Worm (Caenorhabditis elegans): ENCODE measurements around the gene acdh-9.

DNA sequence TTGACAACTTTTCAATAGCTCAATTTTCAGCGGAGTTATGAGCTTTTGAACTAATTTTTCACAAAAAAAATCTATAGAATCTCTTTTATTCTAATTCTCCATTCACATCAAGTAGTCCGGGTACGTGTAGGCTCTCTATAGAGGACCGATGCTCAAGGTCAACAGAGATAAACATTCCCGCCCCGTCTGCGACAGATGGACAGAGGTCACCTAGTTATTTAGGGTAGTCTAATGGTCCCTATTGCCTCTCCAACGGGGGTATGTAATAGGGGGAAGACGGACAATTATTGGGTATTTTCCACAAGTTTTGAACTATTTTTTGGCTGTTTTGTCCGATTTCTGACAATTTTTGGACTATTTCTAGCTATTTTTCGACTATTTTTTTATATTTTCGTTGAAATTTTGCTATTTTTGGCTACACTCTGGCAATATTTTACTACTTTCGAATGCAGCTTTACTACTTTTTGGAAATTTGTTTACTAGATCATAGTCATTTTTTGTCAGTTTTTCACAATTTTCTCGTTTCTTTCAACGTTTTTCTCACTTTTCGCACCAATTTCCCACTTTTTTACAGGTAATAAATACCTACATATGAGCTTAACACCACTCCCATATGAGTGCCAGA lies 19.9 kb upstream of the acdh-9 start, which contains the start of gene fbxc-51:
- TF ChIP-seq elt-3 (tag; optimal IDR thresholded peaks at IDR 0.05) = no peak
- TF ChIP-seq ceh-39 (tag; optimal IDR thresholded peaks at IDR 0.05) = no peak
- TF ChIP-seq ceh-83 (GFP tag; optimal IDR thresholded peaks at IDR 0.05) = no peak
- no peak for TF ChIP-seq snpc-4 (tag; optimal IDR thresholded peaks at IDR 0.05)
- TF ChIP-seq nhr-28 (tag; optimal IDR thresholded peaks at IDR 0.05) = no peak

All from whole organism, mixed stage, embryonic.